Fruit fly (Drosophila melanogaster): ENCODE measurements around the gene CG14969.

DNA sequence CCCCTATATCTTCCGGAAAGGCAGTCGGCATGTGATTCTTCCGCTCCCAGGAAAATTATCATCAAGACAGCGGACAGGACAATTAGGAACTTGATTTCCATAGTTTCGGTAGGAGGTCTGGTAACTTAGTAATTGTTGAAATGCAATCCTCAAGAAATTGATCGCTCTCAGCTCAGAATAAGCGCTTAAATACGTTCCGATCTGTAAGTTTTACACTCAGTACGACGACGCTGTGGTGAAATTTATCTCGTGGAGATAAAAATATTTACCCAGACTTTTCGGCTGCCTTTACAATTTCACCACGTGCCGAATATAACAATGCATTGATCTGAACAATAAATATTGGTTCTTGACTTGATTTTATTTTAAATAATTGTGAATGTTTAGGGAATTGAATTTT lies 910 bp upstream of the CG14969 start, which contains the start of gene Drsl1:
- TF ChIP-seq prd (optimal IDR thresholded peaks at IDR 0.05) (no peak), prd (GFP tag; IDR thresholded peaks at IDR 0.05) (no peak), CG18599 (GFP tag; optimal IDR thresholded peaks at IDR 0.05) (no peak), Abd-B (GFP tag; optimal IDR thresholded peaks at IDR 0.05) (no peak), bab2 (GFP tag; optimal IDR thresholded peaks at IDR 0.05) (no peak), CrebB (tag; optimal IDR thresholded peaks at IDR 0.05) (no peak), twi (tag; optimal IDR thresholded peaks at IDR 0.05) (no peak)
